Worm (Caenorhabditis elegans) whole organism, L4 larva: ENCODE measurements around the gene Y54G2A.40.
A peak's percentile ranks its signal among the peaks of the same experiment; 100 is the strongest.

Experiments used
- D1046.2 ChIP-seq: fragments of 200-800 bp; sonication (Bioruptor generic); IDR thresholded peaks from 2 replicates; pipeline ENCODE4 v1.3.6; 2022; ENCODE audit warnings: missing genetic modification characterization, missing compliant biosample characterization
- F26F4.8 ChIP-seq: fragments of 200-800 bp; sonication (Bioruptor generic); conservative IDR thresholded peaks from 2 replicates; pipeline ENCODE4 v1.3.6; 2022; ENCODE audit warnings: missing genetic modification characterization, missing compliant biosample characterization
- F37D6.2 ChIP-seq: sonication (generic microtip); optimal IDR thresholded peaks from 2 replicates; lab custom pipeline; 2016; ENCODE audit warnings: mild to moderate bottlenecking, missing genetic modification characterization, missing compliant biosample characterization
- F44E2.7 ChIP-seq: fragments of 200-800 bp; sonication (Bioruptor generic); IDR thresholded peaks from 2 replicates; pipeline ENCODE4 v2.1.2; 2022; ENCODE audit warnings: missing genetic modification characterization, missing compliant biosample characterization
- T20F7.1 ChIP-seq: fragments of 200-800 bp; sonication (Bioruptor generic); optimal IDR thresholded peaks from 2 replicates; lab custom pipeline; 2018; ENCODE audit warnings: mild to moderate bottlenecking, missing genetic modification characterization, missing compliant biosample characterization
- T26A8.4 ChIP-seq: fragments of 200-800 bp; sonication (Bioruptor generic); IDR thresholded peaks from 2 replicates; pipeline ENCODE4 v1.3.6; 2022; ENCODE audit warnings: missing genetic modification characterization, missing compliant biosample characterization
- Y48G9A.11 ChIP-seq: fragments of 200-800 bp; sonication (Bioruptor generic); IDR thresholded peaks from 2 replicates; pipeline ENCODE4 v1.3.6; 2022; ENCODE audit warnings: missing genetic modification reagents, missing genetic modification characterization, missing compliant biosample characterization
- Y5F2A.4 ChIP-seq: fragments of 200-800 bp; sonication (Bioruptor generic); optimal IDR thresholded peaks from 2 replicates; lab custom pipeline; 2018; ENCODE audit warnings: mild to moderate bottlenecking, missing genetic modification characterization, missing compliant biosample characterization
- Y75B8A.6 ChIP-seq: fragments of 200-800 bp; sonication (Bioruptor generic); IDR thresholded peaks from 2 replicates; pipeline ENCODE4 v1.3.6; 2022; ENCODE audit warnings: missing genetic modification reagents, missing genetic modification characterization, missing compliant biosample characterization
- ZK337.2 ChIP-seq: fragments of 200-800 bp; sonication (Bioruptor generic); IDR thresholded peaks from 2 replicates; pipeline ENCODE4 v1.3.6; 2022; ENCODE audit warnings: missing genetic modification reagents, missing genetic modification characterization, missing compliant biosample characterization
- ceh-20 ChIP-seq: fragments of 200-800 bp; sonication (Bioruptor generic); IDR thresholded peaks from 2 replicates; pipeline ENCODE4 v1.3.6; 2022; ENCODE audit warnings: missing genetic modification reagents, missing genetic modification characterization, missing compliant biosample characterization
- ceh-82 ChIP-seq: sonication (generic microtip); optimal IDR thresholded peaks from 2 replicates; lab custom pipeline; 2017; ENCODE audit warnings: missing biosample characterization, missing genetic modification characterization
- ctbp-1 ChIP-seq: fragments of 200-800 bp; sonication (Bioruptor generic); IDR thresholded peaks from 2 replicates; pipeline ENCODE4 v1.3.6; 2022; ENCODE audit warnings: missing genetic modification reagents, missing genetic modification characterization, missing compliant biosample characterization
- daf-16 ChIP-seq, 3 experiments: sonication (generic microtip); optimal IDR thresholded peaks; 2 replicates each; lab custom pipeline; 2016 to 2017; ENCODE audit warnings: missing genetic modification characterization in 3 of 3, missing genetic modification reagents in 3 of 3, mild to moderate bottlenecking in 2 of 3, missing compliant biosample characterization in 2 of 3, missing biosample characterization in 1 of 3, moderate library complexity in 1 of 3
- egl-43 ChIP-seq: fragments of 200-800 bp; sonication (Bioruptor generic); IDR thresholded peaks from 2 replicates; pipeline ENCODE4 v1.3.6; 2022; ENCODE audit warnings: missing genetic modification reagents, missing genetic modification characterization, missing compliant biosample characterization
- fos-1 ChIP-seq: fragments of 150-350 bp; optimal IDR thresholded peaks from 2 replicates; lab custom pipeline; 2014; ENCODE audit warnings: missing biosample characterization, missing genetic modification characterization
- hif-1 ChIP-seq, 2 experiments: sonication (generic microtip); optimal IDR thresholded peaks; 2 replicates each; lab custom pipeline; 2016 to 2017; ENCODE audit warnings: missing compliant biosample characterization in 2 of 2, missing genetic modification characterization in 2 of 2, missing genetic modification reagents in 2 of 2, missing genotype in 2 of 2, mild to moderate bottlenecking in 1 of 2
- hlh-11 ChIP-seq: fragments of 200-800 bp; sonication (Bioruptor generic); optimal IDR thresholded peaks from 2 replicates; lab custom pipeline; 2018; ENCODE audit warnings: mild to moderate bottlenecking, missing genetic modification characterization, missing compliant biosample characterization
- hlh-30 ChIP-seq: sonication (generic microtip); optimal IDR thresholded peaks from 2 replicates; lab custom pipeline; 2017; ENCODE audit warnings: antibody characterized with exemption, mild to moderate bottlenecking, missing genetic modification characterization, missing compliant biosample characterization; ENCODE audit not compliant: insufficient read depth
- hmg-1.1 ChIP-seq: fragments of 200-800 bp; sonication (Bioruptor generic); IDR thresholded peaks from 2 replicates; pipeline ENCODE4 v1.3.6; 2022; ENCODE audit warnings: missing genetic modification reagents, missing genetic modification characterization, missing compliant biosample characterization
- lim-7 ChIP-seq: fragments of 200-800 bp; sonication (Bioruptor generic); IDR thresholded peaks from 2 replicates; pipeline ENCODE4 v1.3.6; 2022; ENCODE audit warnings: missing genetic modification characterization, missing compliant biosample characterization
- lin-13 ChIP-seq: fragments of 150-350 bp; optimal IDR thresholded peaks from 2 replicates; lab custom pipeline; 2014; ENCODE audit warnings: missing biosample characterization, missing genetic modification reagents, missing genetic modification characterization
- lin-38 ChIP-seq: fragments of 200-800 bp; sonication (Bioruptor generic); IDR thresholded peaks from 2 replicates; pipeline ENCODE4 v1.3.6; 2022; ENCODE audit warnings: missing genetic modification reagents, missing genetic modification characterization, missing compliant biosample characterization
- lsy-2 ChIP-seq, 2 experiments: fragments of 150-350 bp in 1 of 2; sonication (generic microtip) in 1 of 2; optimal IDR thresholded peaks; 2 replicates each; lab custom pipeline; 2014 to 2017; ENCODE audit warnings: missing biosample characterization in 2 of 2, missing genetic modification characterization in 2 of 2
- madf-9 ChIP-seq: fragments of 200-800 bp; sonication (Bioruptor generic); conservative IDR thresholded peaks from 2 replicates; pipeline ENCODE4 v1.3.6; 2022; ENCODE audit warnings: missing genetic modification reagents, missing genetic modification characterization, missing compliant biosample characterization
- mxl-2 ChIP-seq: fragments of 200-800 bp; sonication (Bioruptor generic); conservative IDR thresholded peaks from 2 replicates; pipeline ENCODE4 v1.3.6; 2022; ENCODE audit warnings: missing genetic modification reagents, missing genetic modification characterization, missing compliant biosample characterization
- nhr-102 ChIP-seq: sonication (generic microtip); optimal IDR thresholded peaks from 2 replicates; lab custom pipeline; 2016; ENCODE audit warnings: mild to moderate bottlenecking, missing genetic modification characterization, moderate library complexity, missing compliant biosample characterization
- nhr-42 ChIP-seq: fragments of 200-800 bp; sonication (Bioruptor generic); IDR thresholded peaks from 2 replicates; pipeline ENCODE4 v1.3.6; 2022; ENCODE audit warnings: missing genetic modification characterization, missing compliant biosample characterization
- pha-4 ChIP-seq, 2 experiments: fragments of 150-350 bp in 1 of 2; fragments of 200-800 bp in 1 of 2; sonication (Bioruptor generic) in 1 of 2; IDR thresholded peaks in 1 of 2; optimal IDR thresholded peaks in 1 of 2; 2 replicates each; pipeline versions ENCODE4 v1.3.6 to Lab custom; 2014 to 2022; ENCODE audit warnings: missing genetic modification characterization in 2 of 2, missing genetic modification reagents in 2 of 2, missing biosample characterization in 1 of 2, missing compliant biosample characterization in 1 of 2
- pqm-1 ChIP-seq: sonication (generic microtip); optimal IDR thresholded peaks from 2 replicates; lab custom pipeline; 2017; ENCODE audit warnings: missing biosample characterization, missing genetic modification characterization
- saeg-2 ChIP-seq: fragments of 200-800 bp; sonication (Bioruptor generic); IDR thresholded peaks from 2 replicates; pipeline ENCODE4 v1.3.6; 2022; ENCODE audit warnings: missing genetic modification reagents, missing genetic modification characterization, missing compliant biosample characterization
- skn-1 ChIP-seq: fragments of 150-350 bp; optimal IDR thresholded peaks from 2 replicates; lab custom pipeline; 2014; ENCODE audit warnings: missing biosample characterization, missing genetic modification characterization
- snpc-1.2 ChIP-seq: fragments of 200-800 bp; sonication (Bioruptor generic); IDR thresholded peaks from 2 replicates; pipeline ENCODE4 v1.3.6; 2022; ENCODE audit warnings: missing genetic modification reagents, missing genetic modification characterization, missing compliant biosample characterization
- spr-1 ChIP-seq: sonication (generic microtip); optimal IDR thresholded peaks from 2 replicates; lab custom pipeline; 2016; ENCODE audit warnings: mild to moderate bottlenecking, missing genetic modification characterization, missing compliant biosample characterization
- tra-1 ChIP-seq: fragments of 200-800 bp; sonication (Bioruptor generic); IDR thresholded peaks from 2 replicates; pipeline ENCODE4 v1.3.6; 2022; ENCODE audit warnings: missing genetic modification reagents, missing genetic modification characterization, missing compliant biosample characterization
- unc-39 ChIP-seq: sonication (generic microtip); optimal IDR thresholded peaks from 2 replicates; lab custom pipeline; 2017; ENCODE audit warnings: missing biosample characterization, missing genetic modification characterization
- unc-62 ChIP-seq, 3 experiments: fragments of 150-350 bp in 1 of 3; sonication (generic microtip); optimal IDR thresholded peaks in 2 of 3; peaks in 1 of 3; 1 replicate in 1 of 3; 2 replicates in 2 of 3; lab custom pipeline; 2014 to 2017; ENCODE audit warnings: missing biosample characterization in 3 of 3, missing genetic modification characterization in 3 of 3, missing genetic modification reagents in 3 of 3, missing genotype in 1 of 3
- ztf-11 ChIP-seq: fragments of 150-350 bp; optimal IDR thresholded peaks from 2 replicates; lab custom pipeline; 2014; ENCODE audit warnings: missing biosample characterization, missing genetic modification characterization
- ztf-7 ChIP-seq: fragments of 150-350 bp; optimal IDR thresholded peaks from 2 replicates; lab custom pipeline; 2014; ENCODE audit warnings: missing biosample characterization, missing genetic modification characterization

Gene Y54G2A.40

DNA sequence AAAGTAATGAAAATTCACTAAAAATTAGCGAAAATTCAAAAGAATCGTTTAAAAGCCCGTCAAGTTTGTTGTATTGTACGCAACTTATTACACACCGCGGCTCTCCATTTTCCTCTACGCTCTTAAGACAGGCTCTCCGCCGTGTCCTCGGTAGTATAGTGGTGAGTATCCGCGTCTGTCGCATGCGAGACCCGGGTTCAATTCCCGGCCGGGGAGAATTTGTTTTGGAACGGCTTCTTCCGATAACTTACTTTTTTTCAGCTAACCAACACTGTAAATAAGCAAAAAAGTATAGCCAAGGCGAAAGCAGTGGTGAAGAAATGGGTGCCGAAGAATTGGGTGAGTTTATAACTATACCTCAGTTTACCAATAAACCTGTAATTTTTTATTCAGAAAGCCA lies 44.1 kb upstream of the Y54G2A.40 start (continued):
- TF ChIP-seq hmg-1.1 (GFP tag; lab: Robert Waterston, UW) = peak; percentile 51; the same call in 1 of the 2 replicates
- no peak for TF ChIP-seq unc-39 (tag; lab: Kevin White, UChicago)
- TF ChIP-seq lsy-2 (tag; optimal IDR thresholded peaks at IDR 0.05; lab: Kevin White, UChicago) = peak in 1 of 2 experiments; percentile 2
- TF ChIP-seq nhr-42 (GFP tag; lab: Robert Waterston, UW) = no peak
- peak; percentile 91 for TF ChIP-seq egl-43 (GFP tag; lab: Robert Waterston, UW)
- peak; percentile 3 for TF ChIP-seq lin-13 (GFP tag; lab: Kevin White, UChicago)
- TF ChIP-seq hlh-30 (tag; lab: Kevin White, UChicago) = peak; percentile 42
- peak; percentile 52; the same call in 1 of the 2 replicates for TF ChIP-seq ctbp-1 (GFP tag; lab: Robert Waterston, UW)
- TF ChIP-seq daf-16 (GFP tag; optimal IDR thresholded peaks at IDR 0.05; lab: Kevin White, UChicago) = peak in 1 of 2 experiments; percentile 69
- TF ChIP-seq daf-16 (tag; optimal IDR thresholded peaks at IDR 0.05; lab: Kevin White, UChicago) = peak; percentile 27
- no peak for TF ChIP-seq saeg-2 (GFP tag; lab: Robert Waterston, UW)
- peak; percentile 68; the same call in 1 of the 2 replicates for TF ChIP-seq madf-9 (GFP tag; lab: Robert Waterston, UW)
- no peak for TF ChIP-seq ceh-82 (tag; lab: Kevin White, UChicago)
- TF ChIP-seq fos-1 (tag; lab: Kevin White, UChicago) = no peak
- peak; percentile 5 for TF ChIP-seq hlh-11 (tag; lab: Kevin White, UChicago)
- no peak for TF ChIP-seq ztf-11 (tag; lab: Kevin White, UChicago)
- TF ChIP-seq Y48G9A.11 (GFP tag; lab: Robert Waterston, UW) = peak; percentile 75
- peak; percentile 79; the same call in 1 of the 2 replicates for TF ChIP-seq D1046.2 (GFP tag; lab: Robert Waterston, UW)
- TF ChIP-seq ceh-20 (GFP tag; lab: Robert Waterston, UW) = no peak
- TF ChIP-seq ztf-7 = no peak
- peak; percentile 83 for TF ChIP-seq lim-7 (GFP tag; lab: Robert Waterston, UW)
- no peak for TF ChIP-seq T20F7.1 (GFP tag; lab: Kevin White, UChicago)
- TF ChIP-seq tra-1 (GFP tag; lab: Robert Waterston, UW) = 0 out of 2 replicates have a peak, but pooled peaks have one; percentile 33
- TF ChIP-seq Y75B8A.6 (GFP tag; lab: Robert Waterston, UW) = 0 out of 2 replicates have a peak, but pooled peaks have one; percentile 25
- no peak for TF ChIP-seq unc-62 (GFP tag; optimal IDR thresholded peaks at IDR 0.05 in 1 of 2; lab: Kevin White, UChicago)
- TF ChIP-seq unc-62 (tag; optimal IDR thresholded peaks at IDR 0.05; lab: Kevin White, UChicago) = no peak
- peak; percentile 65 for TF ChIP-seq lin-38 (GFP tag; lab: Robert Waterston, UW)
- no peak for TF ChIP-seq skn-1
- TF ChIP-seq Y5F2A.4 (GFP tag; lab: Kevin White, UChicago) = peak; percentile 48
- TF ChIP-seq T26A8.4 (GFP tag; lab: Robert Waterston, UW) = peak; percentile 41
- TF ChIP-seq F37D6.2 = no peak
- peak; percentile 74 for TF ChIP-seq pha-4 (GFP tag; IDR thresholded peaks at IDR 0.05; lab: Robert Waterston, UW)
- no peak for TF ChIP-seq pha-4 (tag; optimal IDR thresholded peaks at IDR 0.05; lab: Kevin White, UChicago)
- TF ChIP-seq nhr-102 (tag; lab: Kevin White, UChicago) = no peak
- TF ChIP-seq F26F4.8 = no peak; the same call in 1 of the 2 replicates
- TF ChIP-seq hif-1 (tag; optimal IDR thresholded peaks at IDR 0.05; lab: Kevin White, UChicago) = no peak
- peak; percentile 28 for TF ChIP-seq spr-1
- TF ChIP-seq ZK337.2 (GFP tag; lab: Robert Waterston, UW) = no peak
- peak; percentile 52; the same call in 1 of the 2 replicates for TF ChIP-seq snpc-1.2 (GFP tag; lab: Robert Waterston, UW)
- TF ChIP-seq pqm-1 = no peak
- TF ChIP-seq F44E2.7 (GFP tag; lab: Robert Waterston, UW) = 0 out of 2 replicates have a peak, but pooled peaks have one; percentile 23
- TF ChIP-seq mxl-2 (GFP tag; lab: Robert Waterston, UW) = no peak
